Worm (Caenorhabditis elegans) whole organism, L4/young adult: ENCODE measurements around the gene srh-113.

Experiments
- W03F9.2 ChIP-seq: fragments of 150-350 bp; optimal IDR thresholded peaks from 2 replicates; lab custom pipeline; 2014; ENCODE audit warnings: missing biosample characterization, missing genetic modification characterization
- dao-5 ChIP-seq: sonication (generic microtip); optimal IDR thresholded peaks from 2 replicates; lab custom pipeline; 2016; ENCODE audit warnings: missing genotype, missing genetic modification characterization, moderate library complexity, missing compliant biosample characterization
- him-1 ChIP-seq: sonication (generic microtip); optimal IDR thresholded peaks from 2 replicates; lab custom pipeline; 2016; ENCODE audit warnings: missing genotype, missing genetic modification reagents, missing genetic modification characterization, missing compliant biosample characterization

- TF ChIP-seq dao-5 (tag; lab: Kevin White, UChicago) (no peak), W03F9.2 (tag; lab: Kevin White, UChicago) (no peak), him-1 (tag; lab: Kevin White, UChicago) (no peak)
Measured at ce11 chrV:17206469-17206868, 6.4 kb upstream of the srh-113 start.
